Worm (Caenorhabditis elegans): ENCODE results near the gene rhr-2.

The rhr-2 gene

DNA sequence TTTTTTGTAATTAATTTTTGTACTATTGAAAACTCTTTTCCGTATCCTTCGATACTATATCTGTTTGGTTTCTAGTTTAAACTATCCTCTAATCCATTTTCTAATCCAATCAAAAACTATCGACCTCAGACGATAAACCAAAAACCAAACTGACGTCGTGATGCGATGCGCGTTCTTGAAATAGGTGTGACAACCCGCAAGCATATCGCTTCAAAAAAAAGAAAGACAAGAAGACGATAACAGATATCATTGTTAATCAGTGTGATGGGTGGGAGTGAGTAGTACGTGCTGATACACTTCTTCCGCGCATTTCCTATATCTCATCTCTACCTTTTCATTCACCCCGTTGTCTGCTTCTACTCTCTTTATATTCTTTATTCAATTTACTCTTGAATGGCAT is 9.9 kb upstream of the rhr-2 start, which contains the start of gene T04F3.1:
TSS of gene T04F3.1 (plus strand) at position 246 of the 400 bp plus-strand sequence.
- no peak for TF ChIP-seq hmbx-1 (tag; optimal IDR thresholded peaks at IDR 0.05)
- TF ChIP-seq F13C5.2 (tag; optimal IDR thresholded peaks at IDR 0.05) = no peak
- no peak for TF ChIP-seq tbx-11 (GFP tag; IDR thresholded peaks at IDR 0.05)
- no peak for TF ChIP-seq ceh-13 (GFP tag; optimal IDR thresholded peaks at IDR 0.05)

ce11 chrV:11737333-11737732 is 7.4 kb upstream of the rhr-2 start:
- TF ChIP-seq scrt-1 (GFP tag; IDR thresholded peaks at IDR 0.05) (no peak), aly-1 (tag; optimal IDR thresholded peaks at IDR 0.05) (no peak), ceh-36 (tag; optimal IDR thresholded peaks at IDR 0.05) (no peak), F13C5.2 (tag; optimal IDR thresholded peaks at IDR 0.05) (no peak)

- no peak for TF ChIP-seq ceh-36 (tag; optimal IDR thresholded peaks at IDR 0.05)
- TF ChIP-seq hmbx-1 (tag; optimal IDR thresholded peaks at IDR 0.05) = no peak
- TF ChIP-seq ets-7 (tag; optimal IDR thresholded peaks at IDR 0.05) = no peak
- no peak for TF ChIP-seq ama-1 (optimal IDR thresholded peaks at IDR 0.05)
- TF ChIP-seq pes-1 (GFP tag; IDR thresholded peaks at IDR 0.05) = no peak
- TF ChIP-seq tbx-11 (GFP tag; IDR thresholded peaks at IDR 0.05) = no peak
- no peak for TF ChIP-seq F13C5.2 (tag; optimal IDR thresholded peaks at IDR 0.05)
- no peak for TF ChIP-seq B0310.2 (tag; optimal IDR thresholded peaks at IDR 0.05)
- TF ChIP-seq tra-4 (tag; optimal IDR thresholded peaks at IDR 0.05) = no peak
- no peak for TF ChIP-seq hmg-4 (GFP tag; optimal IDR thresholded peaks at IDR 0.05)
- TF ChIP-seq tbx-37 (GFP tag; conservative IDR thresholded peaks at IDR 0.05) = no peak
Observed at ce11 chrV:11736896-11737295, 6.9 kb upstream of the rhr-2 start, which contains the start of gene spe-42. Gene spe-42 (minus strand): TSS chrV:11736996.

ce11 chrV:11733460-11733859 is 3.5 kb upstream of the rhr-2 start, which contains the start of gene npp-22:
Gene npp-22 (minus strand): TSS chrV:11733472.
- TF ChIP-seq tbx-11 (GFP tag; IDR thresholded peaks at IDR 0.05) (no peak), scrt-1 (GFP tag; IDR thresholded peaks at IDR 0.05) (no peak), tbx-37 (GFP tag; conservative IDR thresholded peaks at IDR 0.05) (no peak), ama-1 (optimal IDR thresholded peaks at IDR 0.05) (no peak), hnd-1 (tag; optimal IDR thresholded peaks at IDR 0.05) (no peak), tra-4 (tag; optimal IDR thresholded peaks at IDR 0.05) (no peak), hmg-4 (GFP tag; optimal IDR thresholded peaks at IDR 0.05) (no peak), ceh-36 (tag; optimal IDR thresholded peaks at IDR 0.05) (no peak), pes-1 (GFP tag; IDR thresholded peaks at IDR 0.05) (no peak), hmbx-1 (tag; optimal IDR thresholded peaks at IDR 0.05) (no peak), flt-1 (GFP tag; IDR thresholded peaks at IDR 0.05) (no peak), sea-1 (GFP tag; conservative IDR thresholded peaks at IDR 0.05) (no peak), B0310.2 (tag; optimal IDR thresholded peaks at IDR 0.05) (no peak)

- TF ChIP-seq tbx-37 (GFP tag; conservative IDR thresholded peaks at IDR 0.05) (no peak), hmg-4 (GFP tag; optimal IDR thresholded peaks at IDR 0.05) (no peak), hnd-1 (tag; optimal IDR thresholded peaks at IDR 0.05) (no peak), flt-1 (GFP tag; IDR thresholded peaks at IDR 0.05) (no peak), ets-7 (tag; optimal IDR thresholded peaks at IDR 0.05) (no peak), scrt-1 (GFP tag; IDR thresholded peaks at IDR 0.05) (no peak), ceh-36 (tag; optimal IDR thresholded peaks at IDR 0.05) (no peak), B0310.2 (tag; optimal IDR thresholded peaks at IDR 0.05) (no peak), pes-1 (GFP tag; IDR thresholded peaks at IDR 0.05) (no peak), tra-4 (tag; optimal IDR thresholded peaks at IDR 0.05) (no peak), ceh-13 (GFP tag; optimal IDR thresholded peaks at IDR 0.05) (no peak), ama-1 (optimal IDR thresholded peaks at IDR 0.05) (no peak), aly-1 (tag; optimal IDR thresholded peaks at IDR 0.05) (no peak), F13C5.2 (tag; optimal IDR thresholded peaks at IDR 0.05) (no peak), tbx-11 (GFP tag; IDR thresholded peaks at IDR 0.05) (no peak)
Observed at ce11 chrV:11732049-11732448, 2.1 kb upstream of the rhr-2 start.

ce11 chrV:11725971-11726370 is 4.0 kb downstream of the rhr-2 start, which contains the start of gene daf-11:
Gene daf-11 (minus strand): TSS chrV:11726071.
- TF ChIP-seq B0310.2 (tag; optimal IDR thresholded peaks at IDR 0.05) (no peak), hnd-1 (tag; optimal IDR thresholded peaks at IDR 0.05) (no peak), ets-7 (tag; optimal IDR thresholded peaks at IDR 0.05) (no peak), tbx-11 (GFP tag; IDR thresholded peaks at IDR 0.05) (no peak), tra-4 (tag; optimal IDR thresholded peaks at IDR 0.05) (no peak), hmg-4 (GFP tag; optimal IDR thresholded peaks at IDR 0.05) (no peak), scrt-1 (GFP tag; IDR thresholded peaks at IDR 0.05) (no peak), tbx-37 (GFP tag; conservative IDR thresholded peaks at IDR 0.05) (no peak), ama-1 (optimal IDR thresholded peaks at IDR 0.05) (no peak), F13C5.2 (tag; optimal IDR thresholded peaks at IDR 0.05) (no peak), ceh-36 (tag; optimal IDR thresholded peaks at IDR 0.05) (no peak), ceh-13 (GFP tag; optimal IDR thresholded peaks at IDR 0.05) (no peak), sea-1 (GFP tag; conservative IDR thresholded peaks at IDR 0.05) (no peak), hmbx-1 (tag; optimal IDR thresholded peaks at IDR 0.05) (no peak), flt-1 (GFP tag; IDR thresholded peaks at IDR 0.05) (no peak)

DNA sequence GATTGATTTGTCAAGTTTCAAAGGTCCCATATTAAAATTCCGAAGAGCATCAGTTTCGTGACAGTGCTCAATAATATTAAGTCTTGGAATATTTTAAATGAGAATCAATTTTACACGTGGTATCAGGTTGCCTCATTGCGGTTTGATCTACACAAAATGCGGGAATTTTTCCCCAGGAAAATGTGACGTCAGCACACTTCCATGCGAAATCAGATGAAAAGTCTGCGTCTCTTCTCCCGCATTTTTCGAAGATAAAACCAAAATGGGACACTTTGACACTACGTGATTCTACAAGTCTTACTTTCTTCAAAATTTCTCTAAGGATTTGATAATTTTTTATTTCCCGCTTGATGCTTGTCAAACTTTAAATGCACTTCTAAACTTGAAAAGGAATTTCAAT is 7.1 kb downstream of the rhr-2 start:
- TF ChIP-seq ceh-13 (GFP tag; optimal IDR thresholded peaks at IDR 0.05) = no peak
- TF ChIP-seq flt-1 (GFP tag; IDR thresholded peaks at IDR 0.05) = no peak
- no peak for TF ChIP-seq scrt-1 (GFP tag; IDR thresholded peaks at IDR 0.05)
- TF ChIP-seq tbx-11 (GFP tag; IDR thresholded peaks at IDR 0.05) = no peak
- TF ChIP-seq tbx-37 (GFP tag; conservative IDR thresholded peaks at IDR 0.05) = no peak
- TF ChIP-seq B0310.2 (tag; optimal IDR thresholded peaks at IDR 0.05) = no peak

DNA sequence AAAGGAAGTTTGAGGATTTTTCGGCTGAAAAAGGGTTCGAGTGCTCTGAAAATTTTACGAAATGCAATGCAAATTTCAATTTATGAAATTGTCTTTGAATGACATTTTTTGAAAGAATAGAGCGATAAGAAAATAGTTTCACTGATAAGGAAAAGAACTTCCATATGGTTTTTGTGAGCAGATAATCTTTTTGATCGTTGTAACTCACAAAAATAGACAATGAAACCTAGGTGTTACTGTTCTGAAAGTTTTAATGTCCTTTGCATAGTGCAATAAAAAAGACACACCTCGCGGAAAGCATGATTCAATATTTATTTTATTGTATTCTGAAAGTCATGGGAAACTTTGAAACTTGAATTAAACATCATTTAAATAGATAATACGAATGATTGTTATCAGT is 13.0 kb downstream of the rhr-2 start:
- TF ChIP-seq ama-1 (optimal IDR thresholded peaks at IDR 0.05) (no peak), sea-1 (GFP tag; conservative IDR thresholded peaks at IDR 0.05) (no peak), scrt-1 (GFP tag; IDR thresholded peaks at IDR 0.05) (no peak), tra-4 (tag; optimal IDR thresholded peaks at IDR 0.05) (no peak), F13C5.2 (tag; optimal IDR thresholded peaks at IDR 0.05) (no peak), flt-1 (GFP tag; IDR thresholded peaks at IDR 0.05) (no peak), tbx-11 (GFP tag; IDR thresholded peaks at IDR 0.05) (no peak), B0310.2 (tag; optimal IDR thresholded peaks at IDR 0.05) (no peak)
